Worm (Caenorhabditis elegans) whole organism, late embryonic: ENCODE data around the gene M04D8.8.

Source experiments
- ceh-22 ChIP-seq: sonication (generic microtip); optimal IDR thresholded peaks from 2 replicates; lab custom pipeline; 2017; ENCODE audit warnings: missing biosample characterization, missing genetic modification characterization
- dve-1 ChIP-seq: sonication (generic microtip); optimal IDR thresholded peaks from 2 replicates; lab custom pipeline; 2017; ENCODE audit warnings: antibody characterized with exemption, mild to moderate bottlenecking, missing genetic modification characterization, missing compliant biosample characterization
- lin-11 ChIP-seq: fragments of 200-800 bp; sonication (Bioruptor generic); optimal IDR thresholded peaks from 2 replicates; lab custom pipeline; 2018; ENCODE audit warnings: mild to moderate bottlenecking, missing genetic modification characterization, missing compliant biosample characterization
- nhr-11 ChIP-seq: fragments of 150-350 bp; optimal IDR thresholded peaks from 2 replicates; lab custom pipeline; 2014; ENCODE audit warnings: missing biosample characterization, missing genetic modification characterization
- nhr-232 ChIP-seq: sonication (generic microtip); optimal IDR thresholded peaks from 2 replicates; lab custom pipeline; 2016; ENCODE audit warnings: missing genetic modification characterization, missing compliant biosample characterization

- TF ChIP-seq nhr-232 (tag; lab: Kevin White, UChicago) (no peak), ceh-22 (tag; lab: Kevin White, UChicago) (no peak), lin-11 (no peak), dve-1 (tag; lab: Kevin White, UChicago) (no peak), nhr-11 (tag; lab: Kevin White, UChicago) (no peak)
Observed at ce11 chrIII:10001060-10001459, 32.9 kb upstream of the M04D8.8 start, which contains the start of gene C05B5.5.
